Worm (Caenorhabditis elegans): ENCODE data around the gene ZK662.6.

DNA sequence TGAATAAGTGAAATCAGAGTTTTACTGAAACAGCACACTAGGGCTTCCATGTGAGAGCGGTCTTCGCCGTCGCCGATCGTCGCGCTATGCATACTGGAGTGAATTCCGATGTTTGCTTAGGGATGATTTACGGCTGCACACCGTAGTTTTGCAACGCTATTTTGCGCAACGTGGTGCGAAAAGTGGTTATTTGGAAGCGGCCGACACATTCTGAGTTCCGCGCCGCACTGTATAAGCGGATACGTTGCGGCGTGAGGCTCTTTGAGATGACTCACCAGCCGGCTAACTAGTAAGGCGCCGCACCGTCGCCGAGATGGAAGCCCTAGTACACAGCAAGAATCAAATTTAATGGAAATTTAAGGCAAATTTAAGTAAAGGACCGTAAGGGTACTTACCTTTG, 50.1 kb downstream of the ZK662.6 start:
- no peak for TF ChIP-seq lin-39 (tag; optimal IDR thresholded peaks at IDR 0.05)
- TF ChIP-seq ceh-90 (tag; optimal IDR thresholded peaks at IDR 0.05): no peak
- no peak for TF ChIP-seq elt-2 (tag; optimal IDR thresholded peaks at IDR 0.05)
- no peak for TF ChIP-seq fkh-10 (GFP tag; optimal IDR thresholded peaks at IDR 0.05)
- TF ChIP-seq snpc-4 (tag; optimal IDR thresholded peaks at IDR 0.05): peak; percentile 20
- TF ChIP-seq lin-14 (GFP tag; optimal IDR thresholded peaks at IDR 0.05): no peak
- no peak for TF ChIP-seq elt-3 (tag; optimal IDR thresholded peaks at IDR 0.05)
- no peak for TF ChIP-seq unc-98 (GFP tag; IDR thresholded peaks at IDR 0.05)
- TF ChIP-seq aly-2 (tag; optimal IDR thresholded peaks at IDR 0.05): no peak
- TF ChIP-seq C04F5.9 (tag; optimal IDR thresholded peaks at IDR 0.05): no peak
- TF ChIP-seq sptf-1 (tag; optimal IDR thresholded peaks at IDR 0.05): no peak

All from whole organism, L1 larva.